Worm (Caenorhabditis elegans) whole organism, late embryonic: Measurements from ENCODE around the gene F19B6.3.

Experiments used
- C38D4.7 ChIP-seq: fragments of 200-800 bp; sonication (Bioruptor generic); optimal IDR thresholded peaks from 2 replicates; lab custom pipeline; 2018; ENCODE audit warnings: mild to moderate bottlenecking, missing genetic modification characterization, moderate library complexity, missing compliant biosample characterization
- T23F11.4 ChIP-seq: fragments of 200-800 bp; sonication (Bioruptor generic); optimal IDR thresholded peaks from 2 replicates; lab custom pipeline; 2018; ENCODE audit warnings: mild to moderate bottlenecking, missing genetic modification characterization, missing compliant biosample characterization
- Y22D7AL.16 ChIP-seq: sonication (generic microtip); optimal IDR thresholded peaks from 2 replicates; lab custom pipeline; 2016; ENCODE audit warnings: missing genetic modification characterization, missing compliant biosample characterization
- ahr-1 ChIP-seq: sonication (generic microtip); optimal IDR thresholded peaks from 2 replicates; lab custom pipeline; 2016; ENCODE audit warnings: missing genetic modification characterization, missing compliant biosample characterization
- ceh-2 ChIP-seq: sonication (generic microtip); optimal IDR thresholded peaks from 2 replicates; lab custom pipeline; 2016; ENCODE audit warnings: missing genotype, missing genetic modification characterization, missing compliant biosample characterization
- ceh-22 ChIP-seq: sonication (generic microtip); optimal IDR thresholded peaks from 2 replicates; lab custom pipeline; 2017; ENCODE audit warnings: missing biosample characterization, missing genetic modification characterization
- ceh-24 ChIP-seq: sonication (generic microtip); optimal IDR thresholded peaks from 2 replicates; lab custom pipeline; 2016; ENCODE audit warnings: mild to moderate bottlenecking, missing genetic modification characterization, missing compliant biosample characterization
- ceh-31 ChIP-seq: sonication (generic microtip); optimal IDR thresholded peaks from 2 replicates; lab custom pipeline; 2016; ENCODE audit warnings: missing genetic modification characterization, missing compliant biosample characterization
- ceh-34 ChIP-seq: sonication (generic microtip); optimal IDR thresholded peaks from 2 replicates; lab custom pipeline; 2016; ENCODE audit warnings: mild to moderate bottlenecking, missing genetic modification characterization, missing compliant biosample characterization
- ceh-45 ChIP-seq: fragments of 200-800 bp; sonication (Bioruptor generic); IDR thresholded peaks from 2 replicates; pipeline ENCODE4 v1.3.6; 2022; ENCODE audit warnings: missing genetic modification reagents, missing genetic modification characterization, missing compliant biosample characterization
- ceh-48 ChIP-seq: sonication (generic microtip); optimal IDR thresholded peaks from 2 replicates; lab custom pipeline; 2016; ENCODE audit warnings: missing genetic modification characterization, inconsistent platforms, missing compliant biosample characterization
- ceh-6 ChIP-seq: fragments of 200-800 bp; sonication (Bioruptor generic); optimal IDR thresholded peaks from 2 replicates; lab custom pipeline; 2018; ENCODE audit warnings: mild to moderate bottlenecking, missing genetic modification characterization, missing compliant biosample characterization
- elt-2 ChIP-seq: sonication (generic microtip); optimal IDR thresholded peaks from 2 replicates; lab custom pipeline; 2016; ENCODE audit warnings: missing genetic modification reagents, missing genetic modification characterization, missing compliant biosample characterization
- elt-4 ChIP-seq: sonication (generic microtip); optimal IDR thresholded peaks from 2 replicates; lab custom pipeline; 2016; ENCODE audit warnings: missing genetic modification characterization, missing compliant biosample characterization
- ets-4 ChIP-seq: sonication (generic microtip); optimal IDR thresholded peaks from 2 replicates; lab custom pipeline; 2016; ENCODE audit warnings: missing genetic modification characterization, missing compliant biosample characterization
- fax-1 ChIP-seq: sonication (generic microtip); optimal IDR thresholded peaks from 2 replicates; lab custom pipeline; 2016; ENCODE audit warnings: missing genotype, missing genetic modification characterization, missing compliant biosample characterization
- fkh-10 ChIP-seq: fragments of 150-350 bp; optimal IDR thresholded peaks from 2 replicates; lab custom pipeline; 2014; ENCODE audit warnings: missing biosample characterization, missing genetic modification reagents, missing genetic modification characterization
- fkh-6 ChIP-seq: sonication (generic microtip); optimal IDR thresholded peaks from 2 replicates; lab custom pipeline; 2016; ENCODE audit warnings: missing genetic modification characterization, missing compliant biosample characterization
- gmeb-2 ChIP-seq: sonication (generic microtip); optimal IDR thresholded peaks from 2 replicates; lab custom pipeline; 2016; ENCODE audit warnings: missing genetic modification characterization, inconsistent platforms, missing compliant biosample characterization
- hlh-13 ChIP-seq: fragments of 200-800 bp; sonication (Bioruptor generic); optimal IDR thresholded peaks from 2 replicates; lab custom pipeline; 2018; ENCODE audit warnings: mild to moderate bottlenecking, missing genetic modification characterization, missing compliant biosample characterization
- hlh-15 ChIP-seq: sonication (generic microtip); optimal IDR thresholded peaks from 2 replicates; lab custom pipeline; 2016; ENCODE audit warnings: missing genetic modification characterization, missing compliant biosample characterization
- hlh-30 ChIP-seq: sonication (generic microtip); optimal IDR thresholded peaks from 2 replicates; lab custom pipeline; 2017; ENCODE audit warnings: antibody characterized with exemption, missing genetic modification characterization, missing compliant biosample characterization; ENCODE audit not compliant: insufficient read depth
- mec-3 ChIP-seq: sonication (generic microtip); optimal IDR thresholded peaks from 2 replicates; lab custom pipeline; 2016; ENCODE audit warnings: borderline replicate concordance, missing genetic modification characterization, missing compliant biosample characterization
- nfya-1 ChIP-seq: sonication (generic microtip); optimal IDR thresholded peaks from 2 replicates; lab custom pipeline; 2017; ENCODE audit warnings: missing genetic modification characterization, mild to moderate bottlenecking, missing compliant biosample characterization, antibody characterized with exemption, moderate library complexity
- nhr-11 ChIP-seq: fragments of 150-350 bp; optimal IDR thresholded peaks from 2 replicates; lab custom pipeline; 2014; ENCODE audit warnings: missing biosample characterization, missing genetic modification characterization
- npax-4 ChIP-seq: sonication (generic microtip); optimal IDR thresholded peaks from 2 replicates; lab custom pipeline; 2016; ENCODE audit warnings: missing genetic modification characterization, missing compliant biosample characterization
- pax-1 ChIP-seq: fragments of 150-350 bp; optimal IDR thresholded peaks from 2 replicates; lab custom pipeline; 2014; ENCODE audit warnings: missing biosample characterization, missing genetic modification characterization
- pha-2 ChIP-seq: sonication (generic microtip); optimal IDR thresholded peaks from 2 replicates; lab custom pipeline; 2017; ENCODE audit warnings: mild to moderate bottlenecking, missing genetic modification characterization, missing compliant biosample characterization
- pha-4 ChIP-seq: fragments of 150-350 bp; optimal IDR thresholded peaks from 2 replicates; lab custom pipeline; 2018; ENCODE audit warnings: missing biosample characterization, missing genetic modification reagents, missing genetic modification characterization
- pros-1 ChIP-seq: fragments of 150-350 bp; optimal IDR thresholded peaks from 2 replicates; lab custom pipeline; 2014; ENCODE audit warnings: missing biosample characterization, missing genetic modification reagents, missing genetic modification characterization
- rnt-1 ChIP-seq: sonication (generic microtip); optimal IDR thresholded peaks from 2 replicates; lab custom pipeline; 2016; ENCODE audit warnings: missing genetic modification characterization, missing compliant biosample characterization
- sdc-2 ChIP-seq: sonication (generic microtip); optimal IDR thresholded peaks from 2 replicates; lab custom pipeline; 2016; ENCODE audit warnings: missing genotype, missing genetic modification characterization, missing compliant biosample characterization
- sox-2 ChIP-seq: fragments of 200-800 bp; sonication (Bioruptor generic); IDR thresholded peaks from 2 replicates; pipeline ENCODE4 v1.3.6; 2022; ENCODE audit warnings: missing genetic modification reagents, missing genetic modification characterization, missing compliant biosample characterization
- syd-9 ChIP-seq: sonication (generic microtip); optimal IDR thresholded peaks from 2 replicates; lab custom pipeline; 2016; ENCODE audit warnings: mild to moderate bottlenecking, missing genetic modification characterization, moderate library complexity, missing compliant biosample characterization
- tbx-2 ChIP-seq: sonication (generic microtip); optimal IDR thresholded peaks from 2 replicates; lab custom pipeline; 2016; ENCODE audit warnings: missing genetic modification characterization, missing compliant biosample characterization
- ttx-3 ChIP-seq: sonication (generic microtip); optimal IDR thresholded peaks from 2 replicates; lab custom pipeline; 2016; ENCODE audit warnings: missing genetic modification reagents, missing genetic modification characterization, missing compliant biosample characterization
- unc-3 ChIP-seq, 2 experiments: fragments of 200-800 bp in 1 of 2; sonication (Bioruptor generic) in 1 of 2; sonication (generic microtip) in 1 of 2; conservative IDR thresholded peaks in 1 of 2; optimal IDR thresholded peaks in 1 of 2; 2 replicates each; pipeline versions ENCODE4 v1.3.6 to Lab custom; 2016 to 2022; ENCODE audit warnings: missing compliant biosample characterization in 2 of 2, missing genetic modification characterization in 2 of 2, missing genetic modification reagents in 1 of 2
- unc-42 ChIP-seq: sonication (generic microtip); optimal IDR thresholded peaks from 2 replicates; lab custom pipeline; 2016; ENCODE audit warnings: missing genotype, missing genetic modification characterization, missing compliant biosample characterization
- unc-86 ChIP-seq: sonication (generic microtip); optimal IDR thresholded peaks from 2 replicates; lab custom pipeline; 2016; ENCODE audit warnings: missing genetic modification characterization, missing compliant biosample characterization
- ztf-16 ChIP-seq: sonication (generic microtip); optimal IDR thresholded peaks from 2 replicates; lab custom pipeline; 2017; ENCODE audit warnings: missing genetic modification characterization, missing compliant biosample characterization

F19B6.3 gene

DNA sequence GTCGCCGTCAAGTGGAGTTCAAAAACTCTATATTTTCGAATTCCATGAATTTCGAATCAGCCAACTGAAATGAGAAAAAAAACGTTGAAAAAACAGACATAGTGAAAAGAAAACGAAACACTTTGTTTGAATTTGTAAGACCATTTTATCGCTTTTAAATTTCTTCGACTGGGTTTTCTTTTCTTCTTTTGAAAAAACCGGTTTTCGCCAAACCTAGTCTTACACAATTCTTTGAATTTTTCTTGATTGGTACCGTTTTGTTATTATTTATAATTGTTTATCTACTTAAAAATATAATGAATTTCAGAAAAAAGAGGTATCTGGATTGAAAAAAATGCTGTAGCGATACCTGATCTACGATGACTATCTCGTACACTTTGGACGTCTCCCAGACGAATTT is 22.6 kb downstream of the F19B6.3 start, which contains the start of gene best-22:
Gene best-22 (plus strand): TSS at position 301 of the 400 bp plus-strand sequence.
- TF ChIP-seq pha-4 (tag; lab: Kevin White, UChicago): no peak
- TF ChIP-seq T23F11.4 (GFP tag; lab: Kevin White, UChicago): no peak
- no peak for TF ChIP-seq ceh-24 (tag; lab: Kevin White, UChicago)
- TF ChIP-seq unc-42 (tag; lab: Kevin White, UChicago): no peak
- no peak for TF ChIP-seq pros-1 (tag; lab: Kevin White, UChicago)
- no peak for TF ChIP-seq syd-9 (tag; lab: Kevin White, UChicago)
- no peak for TF ChIP-seq ttx-3 (tag; lab: Kevin White, UChicago)
- no peak for TF ChIP-seq hlh-15
- TF ChIP-seq nhr-11: no peak
- no peak for TF ChIP-seq sdc-2
- TF ChIP-seq ceh-2 (tag; lab: Kevin White, UChicago): no peak
- TF ChIP-seq ceh-31 (tag; lab: Kevin White, UChicago): no peak
- TF ChIP-seq ceh-6 (GFP tag; lab: Kevin White, UChicago): no peak
- TF ChIP-seq sox-2 (GFP tag; lab: Robert Waterston, UW): no peak
- no peak for TF ChIP-seq ceh-34
- TF ChIP-seq tbx-2 (tag; lab: Kevin White, UChicago): no peak
- no peak for TF ChIP-seq fax-1 (tag; lab: Kevin White, UChicago)
- no peak for TF ChIP-seq ztf-16 (tag; lab: Kevin White, UChicago)

DNA sequence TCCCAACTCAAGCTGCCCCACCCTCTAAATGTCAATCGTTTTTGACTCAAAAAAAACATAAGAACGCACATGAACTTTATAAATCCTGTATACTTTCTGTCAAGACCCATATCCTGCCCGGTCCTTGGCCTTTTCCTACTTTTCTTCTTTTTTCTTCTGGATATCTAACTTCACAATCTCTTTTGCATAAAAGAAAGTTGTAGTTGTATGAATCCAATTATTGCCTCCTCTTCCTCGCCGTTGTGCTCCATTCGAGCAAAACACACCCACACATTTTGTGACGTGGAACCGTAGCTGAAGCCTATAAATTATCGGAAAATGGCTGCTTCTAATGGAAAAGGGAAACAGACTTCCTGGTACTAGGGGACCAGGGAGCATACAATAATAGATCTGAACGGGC is 23.2 kb downstream of the F19B6.3 start:
- TF ChIP-seq ceh-48 (tag; lab: Kevin White, UChicago): no peak
- TF ChIP-seq unc-42 (tag; lab: Kevin White, UChicago): peak; percentile 37
- no peak for TF ChIP-seq hlh-15
- TF ChIP-seq ets-4: no peak
- TF ChIP-seq hlh-13: no peak
- no peak for TF ChIP-seq C38D4.7
- TF ChIP-seq ceh-45: no peak

DNA sequence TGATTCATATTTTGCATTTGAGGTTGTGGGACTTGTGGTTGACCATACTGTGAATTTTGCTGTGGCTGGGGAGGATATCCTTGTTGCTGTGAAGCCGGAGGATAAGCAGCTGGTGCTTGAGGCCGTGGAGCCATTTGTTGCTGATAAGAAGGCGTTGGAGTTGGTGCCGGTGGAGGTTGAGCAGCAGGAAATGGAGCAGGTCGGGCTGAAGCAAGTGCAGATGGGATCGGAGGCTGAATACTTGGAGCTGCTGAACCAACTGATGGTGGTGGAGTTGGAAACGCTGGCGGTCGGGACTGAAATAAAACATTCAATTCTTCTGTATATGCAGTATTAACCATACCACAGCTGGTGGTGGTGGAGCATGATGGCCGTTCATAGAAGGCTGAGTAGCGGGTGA is 32.9 kb downstream of the F19B6.3 start:
- TF ChIP-seq unc-3 (GFP tag; conservative IDR thresholded peaks at IDR 0.05; lab: Robert Waterston, UW) (no peak), unc-3 (tag; optimal IDR thresholded peaks at IDR 0.05; lab: Kevin White, UChicago) (no peak), Y22D7AL.16 (tag; lab: Kevin White, UChicago) (no peak), mec-3 (no peak), hlh-30 (no peak), pax-1 (tag; lab: Kevin White, UChicago) (no peak), ceh-45 (no peak), fkh-6 (tag; lab: Kevin White, UChicago) (no peak), hlh-13 (no peak), ceh-2 (tag; lab: Kevin White, UChicago) (no peak), ceh-22 (tag; lab: Kevin White, UChicago) (no peak), C38D4.7 (no peak), fkh-10 (GFP tag; lab: Kevin White, UChicago) (no peak), npax-4 (no peak), elt-2 (tag; lab: Kevin White, UChicago) (no peak), ceh-6 (GFP tag; lab: Kevin White, UChicago) (no peak)

DNA sequence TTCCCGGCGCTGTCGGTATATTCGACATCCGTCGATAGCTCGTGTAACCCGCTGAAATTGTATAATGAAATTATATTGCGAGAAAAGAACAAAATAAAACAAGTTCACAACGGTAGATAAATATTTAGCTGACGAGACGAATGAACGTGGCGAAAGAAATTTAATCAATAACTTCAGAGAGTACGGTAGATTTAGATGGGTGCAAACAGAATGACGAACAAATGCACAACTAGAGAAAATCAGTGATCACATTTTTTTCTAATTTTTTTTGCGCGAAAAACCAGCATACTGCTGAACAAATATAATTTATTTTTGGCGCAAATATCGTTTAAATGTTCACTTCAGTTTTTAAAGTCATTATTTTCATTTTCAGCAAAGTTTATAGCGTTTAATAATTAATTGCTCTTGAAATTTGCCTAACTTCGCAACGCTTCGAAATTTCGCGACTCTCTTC is 33.7 kb downstream of the F19B6.3 start, which contains the start of gene sec-24.2:
Gene sec-24.2 (minus strand): TSS at position 51 of the 454 bp plus-strand sequence.
- TF ChIP-seq fkh-6 (tag; lab: Kevin White, UChicago) (no peak), ceh-24 (tag; lab: Kevin White, UChicago) (no peak), unc-3 (GFP tag; conservative IDR thresholded peaks at IDR 0.05; lab: Robert Waterston, UW) (no peak), unc-3 (tag; optimal IDR thresholded peaks at IDR 0.05; lab: Kevin White, UChicago) (no peak), ceh-31 (tag; lab: Kevin White, UChicago) (no peak), nfya-1 (tag; lab: Kevin White, UChicago) (no peak), elt-4 (tag; lab: Kevin White, UChicago) (no peak), ahr-1 (no peak), unc-86 (tag; lab: Kevin White, UChicago) (no peak), rnt-1 (tag; lab: Kevin White, UChicago) (no peak), gmeb-2 (tag; lab: Kevin White, UChicago) (no peak), pha-2 (tag; lab: Kevin White, UChicago) (no peak)
